Worm (Caenorhabditis elegans): Measurements from ENCODE around the gene str-56.

The str-56 gene

ce11 chrV:15872273-15872672 is at the start of gene str-56:
TSS of gene str-56 (plus strand) at chrV:15872573.
- no peak for TF ChIP-seq ceh-48 (tag; optimal IDR thresholded peaks at IDR 0.05)
- TF ChIP-seq ceh-14 (tag; optimal IDR thresholded peaks at IDR 0.05), result no peak
- no peak for TF ChIP-seq ceh-31 (tag; optimal IDR thresholded peaks at IDR 0.05)
- TF ChIP-seq hlh-6 (tag; optimal IDR thresholded peaks at IDR 0.05), result no peak
- TF ChIP-seq lin-11 (tag; optimal IDR thresholded peaks at IDR 0.05), result no peak
- no peak for TF ChIP-seq che-1 (tag; optimal IDR thresholded peaks at IDR 0.05)
- no peak for TF ChIP-seq pha-2 (tag; optimal IDR thresholded peaks at IDR 0.05)
- no peak for TF ChIP-seq ama-1 (optimal IDR thresholded peaks at IDR 0.05)
- TF ChIP-seq syd-9 (tag; optimal IDR thresholded peaks at IDR 0.05), result no peak
- TF ChIP-seq sox-4 (tag; optimal IDR thresholded peaks at IDR 0.05), result no peak
- TF ChIP-seq pha-4 (tag; optimal IDR thresholded peaks at IDR 0.05), result no peak
- no peak for TF ChIP-seq nhr-11 (tag; optimal IDR thresholded peaks at IDR 0.05)
- no peak for TF ChIP-seq odd-2 (tag; optimal IDR thresholded peaks at IDR 0.05)
- TF ChIP-seq fkh-10 (GFP tag; optimal IDR thresholded peaks at IDR 0.05), result no peak
- TF ChIP-seq gmeb-2 (tag; optimal IDR thresholded peaks at IDR 0.05), result no peak
- TF ChIP-seq sdc-2 (tag; optimal IDR thresholded peaks at IDR 0.05), result no peak
- no peak for TF ChIP-seq lim-6 (tag; optimal IDR thresholded peaks at IDR 0.05)

ce11 chrV:15824866-15825265 is 47.5 kb upstream of the str-56 start, which contains the start of gene srbc-50:
TSS of gene srbc-50 (minus strand) at chrV:15824966.
- TF ChIP-seq ceh-24 (tag; optimal IDR thresholded peaks at IDR 0.05), result no peak

- TF ChIP-seq odd-2 (tag; optimal IDR thresholded peaks at IDR 0.05), result no peak
- no peak for TF ChIP-seq pros-1 (tag; optimal IDR thresholded peaks at IDR 0.05)
Measured at ce11 chrV:15826110-15826509, 46.3 kb upstream of the str-56 start, which contains the start of gene srbc-51. TSS of gene srbc-51 (plus strand) at chrV:15826410.

ce11 chrV:15829907-15830306 is 42.5 kb upstream of the str-56 start, which contains the start of gene srbc-55:
TSS of gene srbc-55 (minus strand) at chrV:15830007.
- no peak for TF ChIP-seq ceh-6 (GFP tag; optimal IDR thresholded peaks at IDR 0.05)
- no peak for TF ChIP-seq lim-6 (tag; optimal IDR thresholded peaks at IDR 0.05)
- TF ChIP-seq odd-2 (tag; optimal IDR thresholded peaks at IDR 0.05), result no peak
- TF ChIP-seq madf-2 (tag; optimal IDR thresholded peaks at IDR 0.05), result no peak
- no peak for TF ChIP-seq pax-1 (tag; optimal IDR thresholded peaks at IDR 0.05)
- TF ChIP-seq pag-3 (tag; optimal IDR thresholded peaks at IDR 0.05; ENCODE audit: borderline replicate concordance), result no peak
- no peak for TF ChIP-seq ttx-3 (tag; optimal IDR thresholded peaks at IDR 0.05)
- no peak for TF ChIP-seq ceh-9 (tag; optimal IDR thresholded peaks at IDR 0.05)
- TF ChIP-seq ceh-34 (tag; optimal IDR thresholded peaks at IDR 0.05), result no peak
- no peak for TF ChIP-seq K02D7.2 (tag; optimal IDR thresholded peaks at IDR 0.05)
- no peak for TF ChIP-seq ceh-30 (tag; optimal IDR thresholded peaks at IDR 0.05)
- no peak for TF ChIP-seq dve-1 (tag; optimal IDR thresholded peaks at IDR 0.05)
- no peak for TF ChIP-seq ref-2 (tag; optimal IDR thresholded peaks at IDR 0.05)
- TF ChIP-seq fkh-10 (GFP tag; optimal IDR thresholded peaks at IDR 0.05), result no peak
- TF ChIP-seq zip-5 (tag; optimal IDR thresholded peaks at IDR 0.05), result no peak

ce11 chrV:15831586-15831985 is 40.8 kb upstream of the str-56 start, which contains the start of gene srbc-56:
TSS of gene srbc-56 (minus strand) at chrV:15831686.
- TF ChIP-seq unc-55 (GFP tag; optimal IDR thresholded peaks at IDR 0.05), result no peak
- TF ChIP-seq unc-86 (tag; optimal IDR thresholded peaks at IDR 0.05), result no peak
- no peak for TF ChIP-seq elt-4 (tag; optimal IDR thresholded peaks at IDR 0.05)
- no peak for TF ChIP-seq pax-1 (tag; optimal IDR thresholded peaks at IDR 0.05)
- no peak for TF ChIP-seq nhr-232 (tag; optimal IDR thresholded peaks at IDR 0.05)
- TF ChIP-seq hlh-15 (tag; optimal IDR thresholded peaks at IDR 0.05), result no peak
- TF ChIP-seq ahr-1 (tag; optimal IDR thresholded peaks at IDR 0.05), result no peak
- TF ChIP-seq sox-4 (tag; optimal IDR thresholded peaks at IDR 0.05), result no peak
- no peak for TF ChIP-seq T23F11.4 (GFP tag; optimal IDR thresholded peaks at IDR 0.05)
- no peak for TF ChIP-seq elt-2 (tag; optimal IDR thresholded peaks at IDR 0.05)
- no peak for TF ChIP-seq lin-11 (tag; optimal IDR thresholded peaks at IDR 0.05)
- no peak for TF ChIP-seq ceh-19 (GFP tag; optimal IDR thresholded peaks at IDR 0.05)
